Worm (Caenorhabditis elegans) whole organism, late embryonic: ENCODE data around the gene cnx-1.

Source experiments
- C08G9.2 ChIP-seq: sonication (generic microtip); optimal IDR thresholded peaks from 2 replicates; lab custom pipeline; 2016; ENCODE audit warnings: mild to moderate bottlenecking, missing genetic modification characterization, moderate library complexity, missing compliant biosample characterization
- K02D7.2 ChIP-seq: sonication (generic microtip); optimal IDR thresholded peaks from 2 replicates; lab custom pipeline; 2017; ENCODE audit warnings: mild to moderate bottlenecking, missing genetic modification characterization, missing compliant biosample characterization
- K09A11.1 ChIP-seq: sonication (generic microtip); optimal IDR thresholded peaks from 2 replicates; lab custom pipeline; 2017; ENCODE audit warnings: antibody characterized with exemption, mild to moderate bottlenecking, missing genetic modification characterization, missing compliant biosample characterization; ENCODE audit not compliant: insufficient read depth
- T23F11.4 ChIP-seq: fragments of 200-800 bp; sonication (Bioruptor generic); optimal IDR thresholded peaks from 2 replicates; lab custom pipeline; 2018; ENCODE audit warnings: mild to moderate bottlenecking, missing genetic modification characterization, missing compliant biosample characterization
- Y22D7AL.16 ChIP-seq: sonication (generic microtip); optimal IDR thresholded peaks from 2 replicates; lab custom pipeline; 2016; ENCODE audit warnings: missing genetic modification characterization, missing compliant biosample characterization
- ahr-1 ChIP-seq: sonication (generic microtip); optimal IDR thresholded peaks from 2 replicates; lab custom pipeline; 2016; ENCODE audit warnings: missing genetic modification characterization, missing compliant biosample characterization
- ama-1 ChIP-seq: fragments of 150-350 bp; optimal IDR thresholded peaks from 2 replicates; lab custom pipeline; 2014
- ceh-14 ChIP-seq: sonication (generic microtip); optimal IDR thresholded peaks from 2 replicates; lab custom pipeline; 2016; ENCODE audit warnings: missing genotype, missing genetic modification characterization, missing compliant biosample characterization
- ceh-18 ChIP-seq: sonication (generic microtip); optimal IDR thresholded peaks from 2 replicates; lab custom pipeline; 2016; ENCODE audit warnings: missing genetic modification characterization, missing compliant biosample characterization
- ceh-19 ChIP-seq: fragments of 200-800 bp; sonication (Bioruptor generic); optimal IDR thresholded peaks from 2 replicates; lab custom pipeline; 2018; ENCODE audit warnings: mild to moderate bottlenecking, missing genetic modification characterization, missing compliant biosample characterization
- ceh-2 ChIP-seq: sonication (generic microtip); optimal IDR thresholded peaks from 2 replicates; lab custom pipeline; 2016; ENCODE audit warnings: missing genotype, missing genetic modification characterization, missing compliant biosample characterization
- ceh-22 ChIP-seq: sonication (generic microtip); optimal IDR thresholded peaks from 2 replicates; lab custom pipeline; 2017; ENCODE audit warnings: missing biosample characterization, missing genetic modification characterization
- ceh-24 ChIP-seq: sonication (generic microtip); optimal IDR thresholded peaks from 2 replicates; lab custom pipeline; 2016; ENCODE audit warnings: mild to moderate bottlenecking, missing genetic modification characterization, missing compliant biosample characterization
- ceh-31 ChIP-seq: sonication (generic microtip); optimal IDR thresholded peaks from 2 replicates; lab custom pipeline; 2016; ENCODE audit warnings: missing genetic modification characterization, missing compliant biosample characterization
- ceh-34 ChIP-seq: sonication (generic microtip); optimal IDR thresholded peaks from 2 replicates; lab custom pipeline; 2016; ENCODE audit warnings: mild to moderate bottlenecking, missing genetic modification characterization, missing compliant biosample characterization
- ceh-45 ChIP-seq: fragments of 200-800 bp; sonication (Bioruptor generic); IDR thresholded peaks from 2 replicates; pipeline ENCODE4 v1.3.6; 2022; ENCODE audit warnings: missing genetic modification reagents, missing genetic modification characterization, missing compliant biosample characterization
- ceh-6 ChIP-seq: fragments of 200-800 bp; sonication (Bioruptor generic); optimal IDR thresholded peaks from 2 replicates; lab custom pipeline; 2018; ENCODE audit warnings: mild to moderate bottlenecking, missing genetic modification characterization, missing compliant biosample characterization
- ceh-9 ChIP-seq: sonication (generic microtip); optimal IDR thresholded peaks from 2 replicates; lab custom pipeline; 2016; ENCODE audit warnings: mild to moderate bottlenecking, missing genetic modification characterization, inconsistent platforms, missing compliant biosample characterization
- che-1 ChIP-seq: sonication (generic microtip); optimal IDR thresholded peaks from 2 replicates; lab custom pipeline; 2016; ENCODE audit warnings: mild to moderate bottlenecking, missing genetic modification characterization, missing compliant biosample characterization
- dmd-4 ChIP-seq: sonication (generic microtip); optimal IDR thresholded peaks from 2 replicates; lab custom pipeline; 2016; ENCODE audit warnings: borderline replicate concordance, missing genetic modification characterization, missing compliant biosample characterization
- elt-2 ChIP-seq: sonication (generic microtip); optimal IDR thresholded peaks from 2 replicates; lab custom pipeline; 2016; ENCODE audit warnings: missing genetic modification reagents, missing genetic modification characterization, missing compliant biosample characterization
- elt-4 ChIP-seq: sonication (generic microtip); optimal IDR thresholded peaks from 2 replicates; lab custom pipeline; 2016; ENCODE audit warnings: missing genetic modification characterization, missing compliant biosample characterization
- ets-4 ChIP-seq: sonication (generic microtip); optimal IDR thresholded peaks from 2 replicates; lab custom pipeline; 2016; ENCODE audit warnings: missing genetic modification characterization, missing compliant biosample characterization
- eyg-1 ChIP-seq: sonication (generic microtip); optimal IDR thresholded peaks from 2 replicates; lab custom pipeline; 2016; ENCODE audit warnings: missing genotype, missing genetic modification characterization, missing compliant biosample characterization
- fax-1 ChIP-seq: sonication (generic microtip); optimal IDR thresholded peaks from 2 replicates; lab custom pipeline; 2016; ENCODE audit warnings: missing genotype, missing genetic modification characterization, missing compliant biosample characterization
- fkh-10 ChIP-seq: fragments of 150-350 bp; optimal IDR thresholded peaks from 2 replicates; lab custom pipeline; 2014; ENCODE audit warnings: missing biosample characterization, missing genetic modification reagents, missing genetic modification characterization
- hlh-15 ChIP-seq: sonication (generic microtip); optimal IDR thresholded peaks from 2 replicates; lab custom pipeline; 2016; ENCODE audit warnings: missing genetic modification characterization, missing compliant biosample characterization
- hlh-30 ChIP-seq: sonication (generic microtip); optimal IDR thresholded peaks from 2 replicates; lab custom pipeline; 2017; ENCODE audit warnings: antibody characterized with exemption, missing genetic modification characterization, missing compliant biosample characterization; ENCODE audit not compliant: insufficient read depth
- hlh-6 ChIP-seq: sonication (generic microtip); optimal IDR thresholded peaks from 2 replicates; lab custom pipeline; 2016; ENCODE audit warnings: missing genotype, missing genetic modification characterization, missing compliant biosample characterization
- hlh-8 ChIP-seq: sonication (generic microtip); optimal IDR thresholded peaks from 2 replicates; lab custom pipeline; 2016; ENCODE audit warnings: missing genotype, missing genetic modification characterization, missing compliant biosample characterization
- lim-6 ChIP-seq: sonication (generic microtip); optimal IDR thresholded peaks from 2 replicates; lab custom pipeline; 2016; ENCODE audit warnings: missing genetic modification characterization, missing compliant biosample characterization
- madf-2 ChIP-seq: sonication (generic microtip); optimal IDR thresholded peaks from 2 replicates; lab custom pipeline; 2017; ENCODE audit warnings: missing genetic modification characterization, missing compliant biosample characterization
- mec-3 ChIP-seq: sonication (generic microtip); optimal IDR thresholded peaks from 2 replicates; lab custom pipeline; 2016; ENCODE audit warnings: borderline replicate concordance, missing genetic modification characterization, missing compliant biosample characterization
- nfya-1 ChIP-seq: sonication (generic microtip); optimal IDR thresholded peaks from 2 replicates; lab custom pipeline; 2017; ENCODE audit warnings: missing genetic modification characterization, mild to moderate bottlenecking, missing compliant biosample characterization, antibody characterized with exemption, moderate library complexity
- nhr-232 ChIP-seq: sonication (generic microtip); optimal IDR thresholded peaks from 2 replicates; lab custom pipeline; 2016; ENCODE audit warnings: missing genetic modification characterization, missing compliant biosample characterization
- npax-4 ChIP-seq: sonication (generic microtip); optimal IDR thresholded peaks from 2 replicates; lab custom pipeline; 2016; ENCODE audit warnings: missing genetic modification characterization, missing compliant biosample characterization
- pag-3 ChIP-seq: sonication (generic microtip); optimal IDR thresholded peaks from 2 replicates; lab custom pipeline; 2016; ENCODE audit warnings: missing compliant biosample characterization, missing genetic modification characterization, borderline replicate concordance
- pqm-1 ChIP-seq: sonication (generic microtip); optimal IDR thresholded peaks from 2 replicates; lab custom pipeline; 2016; ENCODE audit warnings: missing genetic modification characterization, missing compliant biosample characterization
- pros-1 ChIP-seq: fragments of 150-350 bp; optimal IDR thresholded peaks from 2 replicates; lab custom pipeline; 2014; ENCODE audit warnings: missing biosample characterization, missing genetic modification reagents, missing genetic modification characterization
- ref-2 ChIP-seq: sonication (generic microtip); optimal IDR thresholded peaks from 2 replicates; lab custom pipeline; 2016; ENCODE audit warnings: missing genetic modification characterization, missing compliant biosample characterization
- rnt-1 ChIP-seq: sonication (generic microtip); optimal IDR thresholded peaks from 2 replicates; lab custom pipeline; 2016; ENCODE audit warnings: missing genetic modification characterization, missing compliant biosample characterization
- sdc-2 ChIP-seq: sonication (generic microtip); optimal IDR thresholded peaks from 2 replicates; lab custom pipeline; 2016; ENCODE audit warnings: missing genotype, missing genetic modification characterization, missing compliant biosample characterization
- tbx-2 ChIP-seq: sonication (generic microtip); optimal IDR thresholded peaks from 2 replicates; lab custom pipeline; 2016; ENCODE audit warnings: missing genetic modification characterization, missing compliant biosample characterization
- ttx-3 ChIP-seq: sonication (generic microtip); optimal IDR thresholded peaks from 2 replicates; lab custom pipeline; 2016; ENCODE audit warnings: missing genetic modification reagents, missing genetic modification characterization, missing compliant biosample characterization
- unc-42 ChIP-seq: sonication (generic microtip); optimal IDR thresholded peaks from 2 replicates; lab custom pipeline; 2016; ENCODE audit warnings: missing genotype, missing genetic modification characterization, missing compliant biosample characterization
- unc-86 ChIP-seq: sonication (generic microtip); optimal IDR thresholded peaks from 2 replicates; lab custom pipeline; 2016; ENCODE audit warnings: missing genetic modification characterization, missing compliant biosample characterization
- zip-5 ChIP-seq: sonication (generic microtip); optimal IDR thresholded peaks from 2 replicates; lab custom pipeline; 2016; ENCODE audit warnings: missing genetic modification characterization, missing compliant biosample characterization
- ztf-16 ChIP-seq: sonication (generic microtip); optimal IDR thresholded peaks from 2 replicates; lab custom pipeline; 2017; ENCODE audit warnings: missing genetic modification characterization, missing compliant biosample characterization

cnx-1 gene

DNA sequence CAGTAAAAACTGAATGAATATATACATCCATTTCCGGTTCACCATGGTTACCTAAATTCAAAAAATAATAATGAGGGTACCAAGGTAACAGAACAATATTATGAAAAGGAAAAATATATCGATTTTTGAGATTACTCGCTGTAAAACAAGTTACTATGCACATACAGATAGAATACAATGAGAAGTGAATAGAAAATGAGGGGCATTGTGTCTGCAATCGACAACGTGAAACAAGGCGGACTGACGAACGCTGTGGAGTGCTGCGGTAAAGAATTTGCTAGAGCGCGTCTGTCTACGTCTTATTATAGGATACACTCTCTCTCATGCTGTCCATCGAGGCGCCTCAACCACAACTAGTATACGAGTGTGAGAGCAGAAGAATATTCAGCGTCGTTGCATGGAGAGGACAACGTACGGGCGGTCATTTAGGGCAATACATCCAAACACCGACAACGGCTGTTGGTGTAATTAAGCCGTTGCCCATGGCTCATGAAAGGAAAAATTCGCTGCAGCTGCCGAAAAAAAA is at the start of gene cnx-1:
Gene cnx-1, minus strand, starts transcription at position 51 of the 526 bp plus-strand sequence.
- TF ChIP-seq ztf-16 (no peak), K09A11.1 (tag; lab: Kevin White, UChicago) (no peak), pag-3 (tag; lab: Kevin White, UChicago) (no peak), madf-2 (tag; lab: Kevin White, UChicago) (peak; percentile 11), ceh-19 (no peak), ama-1 (lab: Kevin White, UChicago) (no peak), hlh-30 (peak; percentile 3), dmd-4 (no peak), rnt-1 (tag; lab: Kevin White, UChicago) (peak; percentile 60), unc-42 (tag; lab: Kevin White, UChicago) (peak; percentile 28), ceh-2 (tag; lab: Kevin White, UChicago) (no peak), nhr-232 (tag; lab: Kevin White, UChicago) (no peak), mec-3 (tag; lab: Kevin White, UChicago) (no peak), ceh-45 (GFP tag; lab: Robert Waterston, UW) (no peak), hlh-6 (tag; lab: Kevin White, UChicago) (no peak), ceh-6 (GFP tag; lab: Kevin White, UChicago) (no peak), sdc-2 (peak; percentile 25), elt-4 (no peak), hlh-15 (tag; lab: Kevin White, UChicago) (no peak), ceh-34 (tag; lab: Kevin White, UChicago) (peak; percentile 29), npax-4 (no peak), ceh-24 (no peak), pqm-1 (tag; lab: Kevin White, UChicago) (no peak), unc-86 (tag; lab: Kevin White, UChicago) (peak; percentile 31), ahr-1 (tag; lab: Kevin White, UChicago) (no peak), lim-6 (no peak), hlh-8 (tag; lab: Kevin White, UChicago) (no peak), eyg-1 (tag; lab: Kevin White, UChicago) (no peak), elt-2 (tag; lab: Kevin White, UChicago) (peak; percentile 18), fkh-10 (no peak), che-1 (tag; lab: Kevin White, UChicago) (no peak), C08G9.2 (tag; lab: Kevin White, UChicago) (peak; percentile 12), ceh-14 (peak; percentile 21), ceh-18 (tag; lab: Kevin White, UChicago) (no peak), nfya-1 (tag; lab: Kevin White, UChicago) (peak; percentile 50), ceh-9 (tag; lab: Kevin White, UChicago) (no peak), K02D7.2 (tag; lab: Kevin White, UChicago) (no peak), ceh-22 (tag; lab: Kevin White, UChicago) (no peak), tbx-2 (tag; lab: Kevin White, UChicago) (peak; percentile 30), Y22D7AL.16 (tag; lab: Kevin White, UChicago) (no peak), fax-1 (tag; lab: Kevin White, UChicago) (no peak), ref-2 (tag; lab: Kevin White, UChicago) (peak; percentile 60), zip-5 (tag; lab: Kevin White, UChicago) (no peak), T23F11.4 (GFP tag; lab: Kevin White, UChicago) (no peak), ttx-3 (tag; lab: Kevin White, UChicago) (no peak), pros-1 (peak; percentile 30), ceh-31 (tag; lab: Kevin White, UChicago) (peak; percentile 85), ets-4 (no peak)
